Fruit fly (Drosophila melanogaster) whole organism, prepupa: Measurements from ENCODE around the gene eEF1alpha2.

Source experiments
- CG6276 ChIP-seq: fragments of 200-800 bp; sonication (Bioruptor generic); optimal IDR thresholded peaks from 2 replicates; lab custom pipeline; 2017; ENCODE audit warnings: missing biosample characterization, mild to moderate bottlenecking, missing genetic modification characterization
- Hr38 ChIP-seq: sonication (Bioruptor generic); optimal IDR thresholded peaks from 2 replicates; lab custom pipeline; 2016; ENCODE audit warnings: missing biosample characterization, missing genetic modification characterization
- Sox102F ChIP-seq: fragments of 200-800 bp; sonication (Bioruptor generic); optimal IDR thresholded peaks from 2 replicates; lab custom pipeline; 2016; ENCODE audit warnings: missing biosample characterization, mild to moderate bottlenecking, missing genetic modification characterization

DNA sequence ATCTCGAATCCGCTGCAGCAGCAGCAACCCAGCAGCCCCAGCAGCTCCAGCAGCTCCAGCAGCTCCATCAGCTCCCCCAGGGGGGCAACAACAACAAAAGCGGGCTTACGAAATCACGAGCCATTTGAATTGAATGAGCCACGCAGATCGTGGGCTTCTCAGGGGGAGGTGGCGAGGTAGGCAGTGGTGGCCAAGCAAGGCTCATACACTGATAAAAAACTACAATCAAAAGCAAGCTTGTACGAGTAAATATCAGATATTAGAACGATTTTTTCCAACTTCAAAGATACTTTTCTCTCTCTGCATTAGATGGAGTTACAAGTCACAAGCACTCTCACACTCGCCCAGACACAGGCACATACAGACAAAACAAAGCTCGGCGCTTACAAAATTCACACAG, 29.1 kb upstream of the eEF1alpha2 start:
- no peak for TF ChIP-seq Hr38 (GFP tag; lab: Kevin White, UChicago)
- TF ChIP-seq Sox102F (GFP tag; lab: Kevin White, UChicago) = peak; percentile 1
- TF ChIP-seq CG6276 (GFP tag; lab: Kevin White, UChicago) = peak; percentile 70
